Fruit fly (Drosophila melanogaster) whole organism, adult: Measurements from ENCODE around the gene dls.
A peak's percentile ranks its signal among the peaks of the same experiment; 100 is the strongest.

Experiments used
- CG11617 ChIP-seq: fragments of 200-800 bp; sonication (Bioruptor generic); optimal IDR thresholded peaks from 2 replicates; lab custom pipeline; 2017; ENCODE audit warnings: mild to moderate bottlenecking, missing biosample characterization, missing genetic modification reagents, missing genetic modification characterization
- CG12768 ChIP-seq: fragments of 200-800 bp; sonication (Bioruptor generic); optimal IDR thresholded peaks from 2 replicates; lab custom pipeline; 2017; ENCODE audit warnings: missing biosample characterization, missing genetic modification characterization, mild to moderate bottlenecking, moderate library complexity, missing genetic modification reagents
- CG14711 ChIP-seq: fragments of 200-800 bp; sonication (Bioruptor generic); optimal IDR thresholded peaks from 2 replicates; lab custom pipeline; 2018; ENCODE audit warnings: missing biosample characterization, mild to moderate bottlenecking, missing genetic modification characterization, moderate library complexity
- CG1620 ChIP-seq: fragments of 200-800 bp; sonication (Bioruptor generic); optimal IDR thresholded peaks from 2 replicates; lab custom pipeline; 2016; ENCODE audit warnings: missing biosample characterization, missing genetic modification characterization
- CG33017 ChIP-seq: fragments of 200-800 bp; sonication (Bioruptor generic); optimal IDR thresholded peaks from 2 replicates; lab custom pipeline; 2018; ENCODE audit warnings: missing biosample characterization, mild to moderate bottlenecking, missing genetic modification characterization, moderate library complexity
- CG5204 ChIP-seq: fragments of 200-800 bp; sonication (Bioruptor generic); optimal IDR thresholded peaks from 2 replicates; lab custom pipeline; 2016; ENCODE audit warnings: missing biosample characterization, missing genetic modification characterization
- CG7045 ChIP-seq: fragments of 200-800 bp; sonication (Bioruptor generic); optimal IDR thresholded peaks from 2 replicates; lab custom pipeline; 2017; ENCODE audit warnings: missing biosample characterization, mild to moderate bottlenecking, missing genetic modification characterization
- CG7101 ChIP-seq: fragments of 200-800 bp; sonication (Bioruptor generic); optimal IDR thresholded peaks from 2 replicates; lab custom pipeline; 2018; ENCODE audit warnings: missing biosample characterization, mild to moderate bottlenecking, missing genetic modification characterization, moderate library complexity
- Clk ChIP-seq: fragments of 200-800 bp; sonication (Bioruptor generic); optimal IDR thresholded peaks from 2 replicates; lab custom pipeline; 2017; ENCODE audit warnings: missing biosample characterization, missing genetic modification characterization
- Hr96 ChIP-seq: fragments of 200-800 bp; sonication (Bioruptor generic); optimal IDR thresholded peaks from 2 replicates; lab custom pipeline; 2016; ENCODE audit warnings: missing biosample characterization, missing genetic modification characterization
- Mnt ChIP-seq: fragments of 200-800 bp; sonication (Bioruptor generic); optimal IDR thresholded peaks from 2 replicates; lab custom pipeline; 2016; ENCODE audit warnings: missing biosample characterization, mild to moderate bottlenecking, missing genetic modification characterization
- bab1 ChIP-seq: fragments of 200-800 bp; sonication (Bioruptor generic); optimal IDR thresholded peaks from 3 replicates; lab custom pipeline; 2019; ENCODE audit warnings: missing biosample characterization, mild to moderate bottlenecking, missing genetic modification characterization, moderate library complexity
- cic ChIP-seq: fragments of 200-800 bp; sonication (Bioruptor generic); optimal IDR thresholded peaks from 2 replicates; lab custom pipeline; 2017; ENCODE audit warnings: missing biosample characterization, mild to moderate bottlenecking, missing genetic modification characterization, moderate library complexity
- cnc ChIP-seq, 2 experiments: fragments of >200 bp; optimal IDR thresholded peaks; 2 replicates each; lab custom pipeline; 2017
- kay ChIP-seq: fragments of 200-800 bp; sonication (Bioruptor generic); peaks from one replicate; lab custom pipeline; 2016; ENCODE audit warnings: missing biosample characterization, missing genetic modification characterization, borderline replicate concordance
- ovo ChIP-seq: fragments of 200-800 bp; sonication (Bioruptor generic); optimal IDR thresholded peaks from 2 replicates; lab custom pipeline; 2016; ENCODE audit warnings: missing biosample characterization, missing genetic modification characterization
- pad ChIP-seq: fragments of 200-800 bp; sonication (Bioruptor generic); optimal IDR thresholded peaks from 3 replicates; lab custom pipeline; 2017; ENCODE audit warnings: missing biosample characterization, missing genetic modification characterization, mild to moderate bottlenecking, moderate library complexity, missing genetic modification reagents
- tj ChIP-seq: fragments of 200-800 bp; sonication (Bioruptor generic); optimal IDR thresholded peaks from 3 replicates; lab custom pipeline; 2017; ENCODE audit warnings: missing biosample characterization, mild to moderate bottlenecking, missing genetic modification characterization, moderate library complexity
- toe ChIP-seq: fragments of 200-800 bp; sonication (Bioruptor generic); optimal IDR thresholded peaks from 2 replicates; lab custom pipeline; 2016; ENCODE audit warnings: missing biosample characterization, missing genetic modification characterization

Gene dls

DNA sequence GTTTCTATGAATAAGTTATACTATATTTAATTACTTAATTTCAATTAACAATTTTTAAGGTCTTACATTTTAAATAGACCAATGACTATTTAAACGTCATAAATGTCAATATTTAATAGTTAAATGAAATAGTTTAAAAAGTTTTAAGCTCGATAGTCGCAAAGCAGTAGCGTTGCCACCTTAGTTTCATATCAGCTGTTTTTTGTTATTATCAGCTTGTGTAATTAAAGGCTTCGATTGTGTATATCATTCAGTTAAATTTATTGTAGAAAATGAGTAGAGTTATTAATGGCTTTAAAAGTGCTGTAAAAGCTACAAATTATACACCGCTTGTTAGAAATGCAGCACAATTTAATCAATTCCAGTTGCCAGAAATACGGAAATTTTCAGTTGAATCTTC lies 31.8 kb downstream of the dls start, which contains the start of gene Hsc20:
Hsc20 (plus strand) TSS at position 204 of the 400 bp plus-strand sequence.
- TF ChIP-seq cnc (optimal IDR thresholded peaks at IDR 0.05; lab: Kevin White, UChicago) (no peak), bab1 (GFP tag; lab: Kevin White, UChicago) (peak; percentile 10), cic (GFP tag; lab: Kevin White, UChicago) (no peak), ovo (GFP tag; lab: Kevin White, UChicago) (no peak), kay (peak; percentile 9)

dm6 chr3L:16233850-16234494 lies 32.8 kb downstream of the dls start:
- peak; percentile 65 for TF ChIP-seq cic (GFP tag; lab: Kevin White, UChicago)
- TF ChIP-seq CG5204 (GFP tag; lab: Kevin White, UChicago) = no peak
- TF ChIP-seq CG11617 = peak; percentile 61
- no peak for TF ChIP-seq CG1620 (GFP tag; lab: Kevin White, UChicago)
- peak; percentile 34 for TF ChIP-seq ovo (GFP tag; lab: Kevin White, UChicago)
- peak; percentile 48 for TF ChIP-seq CG7101 (tag; lab: Kevin White, UChicago)
- TF ChIP-seq CG12768 (GFP tag; lab: Kevin White, UChicago) = peak; percentile 70
- TF ChIP-seq cnc (optimal IDR thresholded peaks at IDR 0.05; lab: Kevin White, UChicago) = peak in 1 of 2 experiments; percentile 53
- peak; percentile 16 for TF ChIP-seq CG7045 (GFP tag; lab: Kevin White, UChicago)
- TF ChIP-seq Hr96 (GFP tag; lab: Kevin White, UChicago) = no peak
- peak; percentile 89 for TF ChIP-seq kay
- peak; percentile 79 for TF ChIP-seq tj
- TF ChIP-seq CG33017 (tag; lab: Kevin White, UChicago) = peak; percentile 28
- no peak for TF ChIP-seq Clk (GFP tag; lab: Kevin White, UChicago)
- TF ChIP-seq CG14711 = peak; percentile 23
- TF ChIP-seq toe (GFP tag; lab: Kevin White, UChicago) = peak; percentile 21
- peak; percentile 43 for TF ChIP-seq Mnt (GFP tag; lab: Kevin White, UChicago)

dm6 chr3L:16241296-16241695 lies 40.2 kb downstream of the dls start:
- TF ChIP-seq pad (GFP tag; lab: Kevin White, UChicago) = no peak
- TF ChIP-seq CG5204 (GFP tag; lab: Kevin White, UChicago) = no peak
- no peak for TF ChIP-seq CG7045 (GFP tag; lab: Kevin White, UChicago)
- TF ChIP-seq CG7101 (tag; lab: Kevin White, UChicago) = no peak
- TF ChIP-seq ovo (GFP tag; lab: Kevin White, UChicago) = no peak
- no peak for TF ChIP-seq CG33017 (tag; lab: Kevin White, UChicago)
